Comparison of ENCODE assay signal across 1 fruit fly cellular context in the genomic region with DNA sequence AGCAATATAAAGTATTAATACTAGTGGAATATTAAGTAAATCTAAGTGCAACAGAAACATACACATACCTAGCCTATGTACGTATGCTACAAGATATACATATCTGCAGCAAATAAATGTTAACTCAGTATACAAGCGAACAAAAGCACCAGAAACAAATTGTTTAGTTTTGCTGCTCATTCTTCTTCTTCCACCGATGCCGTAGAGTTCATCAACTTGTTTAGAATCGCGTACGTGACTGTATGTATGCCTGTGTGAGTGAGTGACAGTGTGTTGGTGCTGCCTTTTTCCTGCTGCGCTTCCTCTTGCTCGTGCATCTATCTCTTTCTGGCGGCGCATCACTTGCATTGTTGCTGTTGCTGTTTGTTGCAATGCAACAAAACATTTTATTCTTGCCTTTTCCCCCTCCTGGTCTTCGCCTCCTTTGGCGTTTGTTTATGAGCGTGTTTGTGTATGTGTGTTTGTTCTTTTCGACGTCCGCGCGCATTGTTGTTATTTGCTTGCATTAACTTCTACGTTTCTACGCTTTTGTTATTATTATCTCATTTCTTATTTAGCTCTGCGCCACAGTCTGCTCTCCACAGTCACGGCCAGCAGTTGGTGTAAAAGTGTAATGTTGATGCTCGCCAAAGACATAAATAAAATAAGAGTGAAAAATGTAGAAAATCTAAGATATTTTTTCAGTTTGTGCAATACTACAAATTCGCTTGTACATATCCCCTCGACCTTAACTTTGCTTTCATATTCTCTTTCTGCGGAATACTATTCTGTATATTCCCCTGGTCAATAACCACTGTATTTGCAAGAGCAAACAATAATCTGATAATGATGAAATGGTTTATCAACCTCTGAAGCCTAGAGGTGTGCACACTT.
TF ChIP-seq lines count a peak whose summit lies in the region.

No protein-coding gene starts in this region.

TF ChIP-seq in whole organism, embryonic, 481 proteins besides CTCF, POLR2A, EP300 and RAD21 (continued from another document and continues in another):
- TF ChIP-seq bcd (GFP tag; optimal IDR thresholded peaks at IDR 0.05; lab: Kevin White, UChicago) (peak; percentile 24), CG13624 (GFP tag; optimal IDR thresholded peaks at IDR 0.05; lab: Kevin White, UChicago) (peak; percentile 14), CG4328 (GFP tag; optimal IDR thresholded peaks at IDR 0.05; lab: Kevin White, UChicago) (no peak), Hr51 (GFP tag; optimal IDR thresholded peaks at IDR 0.05; lab: Kevin White, UChicago) (peak in 1 of 2 experiments; percentile 28), Taf1 (GFP tag; IDR thresholded peaks at IDR 0.05; lab: Robert Waterston, UW) (no peak), dati (GFP tag; IDR thresholded peaks at IDR 0.05; lab: Robert Waterston, UW) (no peak), zf30C (GFP tag; optimal IDR thresholded peaks at IDR 0.05; lab: Kevin White, UChicago) (no peak), seq (GFP tag; IDR thresholded peaks at IDR 0.05; lab: Robert Waterston, UW) (no peak), CG3847 (GFP tag; IDR thresholded peaks at IDR 0.05; lab: Robert Waterston, UW) (no peak), CG9817 (tag; optimal IDR thresholded peaks at IDR 0.05; lab: Kevin White, UChicago) (peak; percentile 19), Chrac-16 (GFP tag; optimal IDR thresholded peaks at IDR 0.05; lab: Kevin White, UChicago) (no peak), HLH4C (GFP tag; IDR thresholded peaks at IDR 0.05; lab: Robert Waterston, UW; ENCODE audit: partially characterized antibody) (no peak), Sox100B (GFP tag; optimal IDR thresholded peaks at IDR 0.05; lab: Kevin White, UChicago) (peak; percentile 32), CG10366 (GFP tag; IDR thresholded peaks at IDR 0.05; lab: Robert Waterston, UW) (no peak; the same call in 1 of the 2 replicates), Dp (GFP tag; optimal IDR thresholded peaks at IDR 0.05; lab: Kevin White, UChicago) (no peak), CG14710 (tag; optimal IDR thresholded peaks at IDR 0.05; lab: Kevin White, UChicago) (peak; percentile 39), org-1 (GFP tag; optimal IDR thresholded peaks at IDR 0.05; lab: Kevin White, UChicago) (peak; percentile 23), gsb-n (tag; optimal IDR thresholded peaks at IDR 0.05; lab: Kevin White, UChicago) (no peak), CG16815 (GFP tag; optimal IDR thresholded peaks at IDR 0.05; lab: Kevin White, UChicago) (peak; percentile 19), Hmr (GFP tag; optimal IDR thresholded peaks at IDR 0.05; lab: Kevin White, UChicago) (no peak), ase (GFP tag; IDR thresholded peaks at IDR 0.05; lab: Robert Waterston, UW) (no peak), sr (GFP tag; IDR thresholded peaks at IDR 0.05; lab: Robert Waterston, UW) (no peak), Eip74EF (GFP tag; optimal IDR thresholded peaks at IDR 0.05; lab: Kevin White, UChicago) (no peak), CG4282 (GFP tag; optimal IDR thresholded peaks at IDR 0.05; lab: Kevin White, UChicago) (no peak), ham (GFP tag; IDR thresholded peaks at IDR 0.05; lab: Robert Waterston, UW) (no peak; the same call in 1 of the 2 replicates), ERR (GFP tag; optimal IDR thresholded peaks at IDR 0.05; lab: Kevin White, UChicago) (no peak), cad (GFP tag; optimal IDR thresholded peaks at IDR 0.05; lab: Kevin White, UChicago) (no peak), CG1647 (GFP tag; optimal IDR thresholded peaks at IDR 0.05; lab: Kevin White, UChicago) (peak; percentile 35), CG13287 (GFP tag; IDR thresholded peaks at IDR 0.05; lab: Robert Waterston, UW; ENCODE audit: partially characterized antibody) (no peak), tin (GFP tag; optimal IDR thresholded peaks at IDR 0.05; lab: Kevin White, UChicago) (peak; percentile 28), CG5180 (GFP tag; optimal IDR thresholded peaks at IDR 0.05; lab: Kevin White, UChicago) (peak; percentile 19), CG10431 (GFP tag; optimal IDR thresholded peaks at IDR 0.05; lab: Kevin White, UChicago) (no peak), CG13894 (tag; optimal IDR thresholded peaks at IDR 0.05; lab: Kevin White, UChicago) (no peak), pan (optimal IDR thresholded peaks at IDR 0.05; lab: Kevin White, UChicago) (no peak), pan (GFP tag; optimal IDR thresholded peaks at IDR 0.05 in 1 of 2, IDR thresholded peaks at IDR 0.05 in 1 of 2) (no peak), Sry-β (GFP tag; optimal IDR thresholded peaks at IDR 0.05; lab: Kevin White, UChicago) (no peak), E2f1 (GFP tag; IDR thresholded peaks at IDR 0.05; lab: Robert Waterston, UW) (no peak), Deaf1 (tag; optimal IDR thresholded peaks at IDR 0.05; lab: Kevin White, UChicago) (no peak), unc-4 (GFP tag; IDR thresholded peaks at IDR 0.05; lab: Robert Waterston, UW; ENCODE audit: partially characterized antibody) (no peak), ssp (GFP tag; IDR thresholded peaks at IDR 0.05; lab: Robert Waterston, UW) (no peak), CG4730 (GFP tag; IDR thresholded peaks at IDR 0.05; lab: Robert Waterston, UW) (no peak), CG30403 (GFP tag; optimal IDR thresholded peaks at IDR 0.05; lab: Kevin White, UChicago) (peak; percentile 57), slp2 (GFP tag; optimal IDR thresholded peaks at IDR 0.05; lab: Kevin White, UChicago) (no peak), ind (GFP tag; optimal IDR thresholded peaks at IDR 0.05; lab: Kevin White, UChicago) (peak; percentile 58), Asciz (GFP tag; optimal IDR thresholded peaks at IDR 0.05; lab: Kevin White, UChicago) (peak; percentile 16), YL-1 (GFP tag; optimal IDR thresholded peaks at IDR 0.05; lab: Kevin White, UChicago) (no peak), CG12236 (GFP tag; optimal IDR thresholded peaks at IDR 0.05; lab: Kevin White, UChicago) (peak; percentile 17), CG12769 (tag; optimal IDR thresholded peaks at IDR 0.05; lab: Kevin White, UChicago) (no peak), maf-S (GFP tag; optimal IDR thresholded peaks at IDR 0.05; lab: Kevin White, UChicago) (no peak), CG3995 (GFP tag; optimal IDR thresholded peaks at IDR 0.05; lab: Kevin White, UChicago) (peak; percentile 29), eve (GFP tag; optimal IDR thresholded peaks at IDR 0.05; lab: Kevin White, UChicago) (no peak), CG10543 (GFP tag; optimal IDR thresholded peaks at IDR 0.05; lab: Kevin White, UChicago) (no peak), CG15696 (tag; optimal IDR thresholded peaks at IDR 0.05; lab: Kevin White, UChicago) (peak; percentile 28), CG8924 (tag; optimal IDR thresholded peaks at IDR 0.05; lab: Kevin White, UChicago) (peak; percentile 15), CG1529 (GFP tag; optimal IDR thresholded peaks at IDR 0.05; lab: Kevin White, UChicago) (peak; percentile 57), pho (GFP tag; optimal IDR thresholded peaks at IDR 0.05; lab: Kevin White, UChicago) (peak; percentile 0), gcm2 (GFP tag; optimal IDR thresholded peaks at IDR 0.05; lab: Kevin White, UChicago) (no peak), CG30020 (tag; optimal IDR thresholded peaks at IDR 0.05; lab: Kevin White, UChicago) (no peak), p53 (GFP tag; optimal IDR thresholded peaks at IDR 0.05; lab: Kevin White, UChicago) (peak; percentile 1), salm (tag; optimal IDR thresholded peaks at IDR 0.05; lab: Kevin White, UChicago) (no peak), Opbp (GFP tag; IDR thresholded peaks at IDR 0.05; lab: Robert Waterston, UW; ENCODE audit: partially characterized antibody) (no peak), oc (tag; optimal IDR thresholded peaks at IDR 0.05; lab: Kevin White, UChicago) (no peak), Dfd (GFP tag; optimal IDR thresholded peaks at IDR 0.05; lab: Kevin White, UChicago) (no peak), crol (GFP tag; IDR thresholded peaks at IDR 0.05; lab: Robert Waterston, UW) (peak; percentile 53), Dref (GFP tag; IDR thresholded peaks at IDR 0.05; lab: Robert Waterston, UW) (no peak), ac (GFP tag; optimal IDR thresholded peaks at IDR 0.05; lab: Kevin White, UChicago) (no peak), CG15479 (GFP tag; optimal IDR thresholded peaks at IDR 0.05; lab: Kevin White, UChicago) (peak; percentile 71), Bgb (GFP tag; IDR thresholded peaks at IDR 0.05; lab: Robert Waterston, UW; ENCODE audit: partially characterized antibody) (no peak), ttk (GFP tag; IDR thresholded peaks at IDR 0.05; lab: Robert Waterston, UW) (no peak), ewg (GFP tag; optimal IDR thresholded peaks at IDR 0.05; lab: Kevin White, UChicago) (peak; percentile 10), fu2 (GFP tag; optimal IDR thresholded peaks at IDR 0.05; lab: Kevin White, UChicago) (no peak), ro (GFP tag; IDR thresholded peaks at IDR 0.05; lab: Robert Waterston, UW) (0 out of 2 replicates have a peak, but pooled peaks have one; percentile 8), CG18599 (GFP tag; optimal IDR thresholded peaks at IDR 0.05; lab: Kevin White, UChicago) (peak; percentile 16), crp (GFP tag; optimal IDR thresholded peaks at IDR 0.05; lab: Kevin White, UChicago) (no peak), trem (tag; optimal IDR thresholded peaks at IDR 0.05; lab: Kevin White, UChicago) (no peak), MESR4 (GFP tag; optimal IDR thresholded peaks at IDR 0.05; lab: Kevin White, UChicago) (no peak), repo (GFP tag; optimal IDR thresholded peaks at IDR 0.05; lab: Kevin White, UChicago) (no peak), schlank (tag; optimal IDR thresholded peaks at IDR 0.05; lab: Kevin White, UChicago) (no peak), z (GFP tag; IDR thresholded peaks at IDR 0.05; lab: Robert Waterston, UW) (no peak), H2.0 (GFP tag; IDR thresholded peaks at IDR 0.05; lab: Robert Waterston, UW) (no peak), tio (GFP tag; optimal IDR thresholded peaks at IDR 0.05; lab: Kevin White, UChicago) (peak; percentile 48), CG2120 (GFP tag; optimal IDR thresholded peaks at IDR 0.05; lab: Kevin White, UChicago) (peak; percentile 61), NC2α (GFP tag; optimal IDR thresholded peaks at IDR 0.05; lab: Kevin White, UChicago) (no peak), Hr39 (optimal IDR thresholded peaks at IDR 0.05; lab: Kevin White, UChicago) (no peak), CG18619 (GFP tag; optimal IDR thresholded peaks at IDR 0.05; lab: Kevin White, UChicago) (no peak), Lhr (GFP tag; optimal IDR thresholded peaks at IDR 0.05; lab: Kevin White, UChicago) (peak; percentile 20), CG34422 (GFP tag; IDR thresholded peaks at IDR 0.05; lab: Robert Waterston, UW) (no peak), Pdp1 (GFP tag; optimal IDR thresholded peaks at IDR 0.05; lab: Kevin White, UChicago) (peak; percentile 14), inv (GFP tag; IDR thresholded peaks at IDR 0.05; lab: Robert Waterston, UW; ENCODE audit: partially characterized antibody) (no peak), CG10274 (GFP tag; optimal IDR thresholded peaks at IDR 0.05; lab: Kevin White, UChicago) (no peak), croc (GFP tag; conservative IDR thresholded peaks at IDR 0.05; lab: Robert Waterston, UW) (peak; percentile 45; the same call in 1 of the 3 replicates), ara (GFP tag; IDR thresholded peaks at IDR 0.05; lab: Robert Waterston, UW) (peak; percentile 55; the same call in 1 of the 2 replicates), CG9727 (GFP tag; optimal IDR thresholded peaks at IDR 0.05; lab: Kevin White, UChicago) (peak; percentile 42), grau (tag; optimal IDR thresholded peaks at IDR 0.05; lab: Kevin White, UChicago) (peak; percentile 87), chn (GFP tag; optimal IDR thresholded peaks at IDR 0.05; lab: Kevin White, UChicago) (peak; percentile 25), D19B (GFP tag; optimal IDR thresholded peaks at IDR 0.05; lab: Kevin White, UChicago) (no peak), vfl (GFP tag; optimal IDR thresholded peaks at IDR 0.05; lab: Kevin White, UChicago) (peak; percentile 18), rib (GFP tag; IDR thresholded peaks at IDR 0.05; lab: Robert Waterston, UW) (no peak), jumu (GFP tag; optimal IDR thresholded peaks at IDR 0.05; lab: Kevin White, UChicago) (peak; percentile 18), CG11696 (GFP tag; IDR thresholded peaks at IDR 0.05; lab: Robert Waterston, UW) (no peak), CrebB (tag; optimal IDR thresholded peaks at IDR 0.05; lab: Kevin White, UChicago) (no peak), CG2199 (GFP tag; IDR thresholded peaks at IDR 0.05; lab: Robert Waterston, UW) (no peak), abd-A (tag; optimal IDR thresholded peaks at IDR 0.05; lab: Kevin White, UChicago) (no peak), chif (GFP tag; optimal IDR thresholded peaks at IDR 0.05; lab: Kevin White, UChicago) (peak; percentile 28 to 55), Atf3 (GFP tag; optimal IDR thresholded peaks at IDR 0.05; lab: Kevin White, UChicago) (no peak), HmgD (GFP tag; optimal IDR thresholded peaks at IDR 0.05; lab: Kevin White, UChicago) (no peak), CG16813 (GFP tag; IDR thresholded peaks at IDR 0.05; lab: Robert Waterston, UW; ENCODE audit: partially characterized antibody) (no peak), CkIIα-i1 (GFP tag; IDR thresholded peaks at IDR 0.05; lab: Robert Waterston, UW) (no peak), mirr (GFP tag; optimal IDR thresholded peaks at IDR 0.05; lab: Kevin White, UChicago) (no peak), CG8089 (GFP tag; optimal IDR thresholded peaks at IDR 0.05; lab: Kevin White, UChicago) (no peak), CG15269 (tag; optimal IDR thresholded peaks at IDR 0.05; lab: Kevin White, UChicago) (peak; percentile 26), dimm (GFP tag; IDR thresholded peaks at IDR 0.05; lab: Robert Waterston, UW) (no peak), Fer2 (tag; optimal IDR thresholded peaks at IDR 0.05; lab: Kevin White, UChicago) (no peak), gt (GFP tag; IDR thresholded peaks at IDR 0.05; lab: Robert Waterston, UW) (no peak), Myb (GFP tag; optimal IDR thresholded peaks at IDR 0.05; lab: Kevin White, UChicago) (peak; percentile 7), Antp (GFP tag; optimal IDR thresholded peaks at IDR 0.05; lab: Kevin White, UChicago) (peak; percentile 30), scrt (GFP tag; optimal IDR thresholded peaks at IDR 0.05; lab: Kevin White, UChicago) (no peak), CG12391 (tag; optimal IDR thresholded peaks at IDR 0.05; lab: Kevin White, UChicago) (peak; percentile 34), danr (GFP tag; IDR thresholded peaks at IDR 0.05; lab: Robert Waterston, UW) (no peak), Med (GFP tag; lab: Kevin White, UChicago) (no peak), lab (GFP tag; optimal IDR thresholded peaks at IDR 0.05; lab: Kevin White, UChicago) (peak; percentile 57), nom (GFP tag; optimal IDR thresholded peaks at IDR 0.05; lab: Kevin White, UChicago) (no peak), Lpt (GFP tag; optimal IDR thresholded peaks at IDR 0.05; lab: Kevin White, UChicago) (no peak), CG9932 (GFP tag; IDR thresholded peaks at IDR 0.05; lab: Robert Waterston, UW) (peak; percentile 39; the same call in 1 of the 2 replicates), fru (optimal IDR thresholded peaks at IDR 0.05; lab: Kevin White, UChicago) (no peak)
